Fruit fly (Drosophila melanogaster) whole organism: ENCODE results near the gene BtbVII.

Source experiments
- CG8478 ChIP-seq: fragments of >200 bp; optimal IDR thresholded peaks from 2 replicates; lab custom pipeline; 2018; ENCODE audit warnings: inconsistent platforms
- Dll ChIP-seq: fragments of >200 bp; optimal IDR thresholded peaks from 2 replicates; lab custom pipeline; 2017
- EcR ChIP-seq, 2 experiments: fragments of >200 bp; optimal IDR thresholded peaks; 2 replicates each; lab custom pipeline; 2017; ENCODE audit warnings: missing biosample characterization in 2 of 2, missing genetic modification characterization in 2 of 2, missing genetic modification reagents in 2 of 2
- pan ChIP-seq: fragments of >200 bp; optimal IDR thresholded peaks from 2 replicates; lab custom pipeline; 2017
- psq ChIP-seq: fragments of >200 bp; optimal IDR thresholded peaks from 2 replicates; lab custom pipeline; 2017
- usp ChIP-seq: fragments of >200 bp; optimal IDR thresholded peaks from 2 replicates; lab custom pipeline; 2017; ENCODE audit warnings: missing biosample characterization, missing genetic modification characterization, mixed read lengths

DNA sequence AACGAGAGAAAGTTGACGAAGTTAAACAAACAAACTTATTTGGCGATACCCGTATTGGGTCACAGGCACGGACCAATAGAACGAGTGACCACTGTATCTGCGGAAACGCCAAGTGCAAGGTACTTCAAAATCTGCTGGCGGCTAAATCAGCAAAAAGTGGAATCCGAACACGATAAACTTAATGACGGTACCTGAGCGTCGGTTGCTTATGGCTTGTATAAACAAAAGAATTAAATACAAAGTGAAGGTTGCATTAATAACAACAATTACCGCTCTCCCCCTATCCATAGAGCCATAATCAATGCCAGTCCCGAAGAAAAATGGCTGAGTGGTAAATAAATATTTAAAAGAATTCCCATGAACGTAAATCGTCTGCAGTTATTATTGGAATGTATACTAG is 23.9 kb upstream of the BtbVII start:
- no peak for TF ChIP-seq EcR (GFP tag; optimal IDR thresholded peaks at IDR 0.05; lab: Kevin White, UChicago)
- no peak for TF ChIP-seq pan (lab: Kevin White, UChicago)
- TF ChIP-seq CG8478 (lab: Kevin White, UChicago) = no peak
- no peak for TF ChIP-seq psq (lab: Kevin White, UChicago)
- no peak for TF ChIP-seq usp (GFP tag; lab: Kevin White, UChicago)
- TF ChIP-seq Dll (lab: Kevin White, UChicago) = no peak
